Fruit fly (Drosophila melanogaster) whole organism, embryonic: ENCODE measurements around the gene CG15865.

Source experiments
- Adf1 ChIP-seq: fragments of 200-800 bp; sonication (Bioruptor generic); IDR thresholded peaks from 2 replicates; pipeline ENCODE4 v1.3.6; 2022; ENCODE audit warnings: missing biosample characterization, missing genetic modification characterization
- CG10321 ChIP-seq: fragments of 200-800 bp; sonication (Bioruptor generic); IDR thresholded peaks from 2 replicates; pipeline ENCODE4 v1.3.6; 2022; ENCODE audit warnings: missing biosample characterization, missing genetic modification characterization
- CG10366 ChIP-seq: fragments of 200-800 bp; sonication (Bioruptor generic); IDR thresholded peaks from 2 replicates; pipeline ENCODE4 v1.3.6; 2022; ENCODE audit warnings: missing biosample characterization, missing genetic modification characterization
- CG10543 ChIP-seq: fragments of 200-800 bp; sonication (Bioruptor generic); optimal IDR thresholded peaks from 3 replicates; lab custom pipeline; 2017; ENCODE audit warnings: missing biosample characterization, mild to moderate bottlenecking, missing genetic modification characterization, moderate library complexity
- CG10565 ChIP-seq: fragments of 200-800 bp; sonication (Bioruptor generic); optimal IDR thresholded peaks from 3 replicates; lab custom pipeline; 2016; ENCODE audit warnings: missing biosample characterization, mild to moderate bottlenecking, missing genetic modification characterization
- CG12659 ChIP-seq: fragments of 200-800 bp; sonication (Bioruptor generic); optimal IDR thresholded peaks from 3 replicates; lab custom pipeline; 2017; ENCODE audit warnings: mild to moderate bottlenecking, missing biosample characterization, missing genetic modification reagents, missing genetic modification characterization
- CG12942 ChIP-seq: fragments of 200-800 bp; sonication (Bioruptor generic); optimal IDR thresholded peaks from 3 replicates; lab custom pipeline; 2016; ENCODE audit warnings: missing biosample characterization, missing genetic modification characterization
- CG1529 ChIP-seq: fragments of 200-800 bp; sonication (Bioruptor generic); optimal IDR thresholded peaks from 3 replicates; lab custom pipeline; 2018; ENCODE audit warnings: missing biosample characterization, missing genetic modification characterization
- CG15514 ChIP-seq: fragments of 200-800 bp; sonication (Bioruptor generic); optimal IDR thresholded peaks from 3 replicates; lab custom pipeline; 2017; ENCODE audit warnings: missing biosample characterization, missing genetic modification characterization, mild to moderate bottlenecking, moderate library complexity, missing genetic modification reagents
- CG15601 ChIP-seq: fragments of 200-800 bp; sonication (Bioruptor generic); optimal IDR thresholded peaks from 3 replicates; lab custom pipeline; 2019; ENCODE audit warnings: missing biosample characterization, mild to moderate bottlenecking, missing genetic modification characterization, moderate library complexity
- CG1603 ChIP-seq: fragments of 200-800 bp; sonication (Bioruptor generic); optimal IDR thresholded peaks from 2 replicates; lab custom pipeline; 2019; ENCODE audit warnings: missing biosample characterization, mild to moderate bottlenecking, missing genetic modification characterization, moderate library complexity
- CG17385 ChIP-seq: fragments of 200-800 bp; sonication (Bioruptor generic); optimal IDR thresholded peaks from 3 replicates; lab custom pipeline; 2018; ENCODE audit warnings: missing biosample characterization, mild to moderate bottlenecking, missing genetic modification characterization
- CG31224 ChIP-seq: fragments of 200-800 bp; sonication (Bioruptor generic); IDR thresholded peaks from 2 replicates; pipeline ENCODE4 v1.3.6; 2022; ENCODE audit warnings: missing biosample characterization, missing genetic modification characterization
- CG31365 ChIP-seq: fragments of 200-800 bp; sonication (Bioruptor generic); optimal IDR thresholded peaks from 2 replicates; lab custom pipeline; 2018; ENCODE audit warnings: missing biosample characterization, mild to moderate bottlenecking, missing genetic modification characterization
- CG32772 ChIP-seq: fragments of 200-800 bp; sonication (Bioruptor generic); IDR thresholded peaks from 2 replicates; pipeline ENCODE4 v1.3.6; 2022; ENCODE audit warnings: missing biosample characterization, missing genetic modification characterization
- CG4854 ChIP-seq: fragments of 200-800 bp; sonication (Bioruptor generic); optimal IDR thresholded peaks from 2 replicates; lab custom pipeline; 2016; ENCODE audit warnings: missing biosample characterization, missing genetic modification characterization, inconsistent platforms
- CG5180 ChIP-seq: fragments of 200-800 bp; sonication (Bioruptor generic); optimal IDR thresholded peaks from 3 replicates; lab custom pipeline; 2017; ENCODE audit warnings: missing biosample characterization, missing genetic modification characterization, mild to moderate bottlenecking, moderate library complexity, missing genetic modification reagents
- CG6272 ChIP-seq: fragments of 200-800 bp; sonication (Bioruptor generic); IDR thresholded peaks from 2 replicates; pipeline ENCODE4 v1.3.6; 2022; ENCODE audit warnings: missing biosample characterization, missing genetic modification characterization
- CG7745 ChIP-seq: fragments of 200-800 bp; sonication (Bioruptor generic); optimal IDR thresholded peaks from 2 replicates; lab custom pipeline; 2018; ENCODE audit warnings: missing biosample characterization, mild to moderate bottlenecking, missing genetic modification characterization, moderate library complexity
- CG8924 ChIP-seq: fragments of 200-800 bp; optimal IDR thresholded peaks from 3 replicates; lab custom pipeline; 2019; ENCODE audit warnings: missing biosample characterization, mild to moderate bottlenecking, missing genetic modification characterization, moderate library complexity
- CG8944 ChIP-seq: fragments of 200-800 bp; sonication (Bioruptor generic); optimal IDR thresholded peaks from 3 replicates; lab custom pipeline; 2016; ENCODE audit warnings: missing biosample characterization, missing genetic modification characterization
- CG9609 ChIP-seq: fragments of 200-800 bp; sonication (Bioruptor generic); optimal IDR thresholded peaks from 3 replicates; lab custom pipeline; 2016; ENCODE audit warnings: missing biosample characterization, missing genetic modification characterization
- Camta ChIP-seq: fragments of 200-800 bp; sonication (Bioruptor generic); optimal IDR thresholded peaks from 2 replicates; lab custom pipeline; 2016; ENCODE audit warnings: missing biosample characterization, missing genetic modification characterization
- Dad ChIP-seq: fragments of 200-800 bp; sonication (Bioruptor generic); optimal IDR thresholded peaks from 3 replicates; lab custom pipeline; 2016; ENCODE audit warnings: missing biosample characterization, missing genetic modification characterization
- Doc2 ChIP-seq: fragments of 200-800 bp; sonication (Bioruptor generic); IDR thresholded peaks from 2 replicates; pipeline ENCODE4 v1.3.6; 2022; ENCODE audit warnings: missing biosample characterization, missing genetic modification characterization
- Dp ChIP-seq: fragments of 200-800 bp; sonication (Bioruptor generic); optimal IDR thresholded peaks from 2 replicates; lab custom pipeline; 2018; ENCODE audit warnings: missing biosample characterization, mild to moderate bottlenecking, missing genetic modification characterization, moderate library complexity
- E2f1 ChIP-seq: fragments of 200-800 bp; sonication (Bioruptor generic); IDR thresholded peaks from 2 replicates; pipeline ENCODE4 v1.3.6; 2022; ENCODE audit warnings: missing biosample characterization, missing genetic modification characterization
- E2f2 ChIP-seq: fragments of 200-800 bp; sonication (Bioruptor generic); IDR thresholded peaks from 2 replicates; pipeline ENCODE4 v1.3.6; 2022; ENCODE audit warnings: missing biosample characterization, missing genetic modification characterization
- Ets65A ChIP-seq: fragments of 200-800 bp; sonication (Bioruptor generic); peaks from one replicate; lab custom pipeline; 2016; ENCODE audit warnings: missing biosample characterization, missing genetic modification characterization
- Hmx ChIP-seq: fragments of 200-800 bp; sonication (Bioruptor generic); optimal IDR thresholded peaks from 2 replicates; lab custom pipeline; 2016; ENCODE audit warnings: missing biosample characterization, missing genetic modification characterization
- Lim3 ChIP-seq: fragments of 200-800 bp; sonication (Bioruptor generic); IDR thresholded peaks from 2 replicates; pipeline ENCODE4 v1.3.6; 2022; ENCODE audit warnings: missing biosample characterization, missing genetic modification characterization
- Nf-YC ChIP-seq: fragments of 200-800 bp; optimal IDR thresholded peaks from 3 replicates; lab custom pipeline; 2019; ENCODE audit warnings: missing biosample characterization, mild to moderate bottlenecking, missing genetic modification characterization, moderate library complexity
- Pdp1 ChIP-seq, 2 experiments: fragments of 200-800 bp; sonication (Bioruptor generic); optimal IDR thresholded peaks; 3 replicates each; lab custom pipeline; 2016; ENCODE audit warnings: missing biosample characterization in 2 of 2, missing genetic modification characterization in 2 of 2, mild to moderate bottlenecking in 1 of 2, moderate library complexity in 1 of 2
- Six4 ChIP-seq: fragments of 200-800 bp; sonication (Bioruptor generic); optimal IDR thresholded peaks from 2 replicates; lab custom pipeline; 2016; ENCODE audit warnings: missing biosample characterization, missing genetic modification characterization
- Sox100B ChIP-seq: fragments of 200-800 bp; sonication (Bioruptor generic); optimal IDR thresholded peaks from 3 replicates; lab custom pipeline; 2018; ENCODE audit warnings: missing biosample characterization, mild to moderate bottlenecking, missing genetic modification characterization
- cas ChIP-seq: fragments of 200-800 bp; sonication (Bioruptor generic); IDR thresholded peaks from 2 replicates; pipeline ENCODE4 v1.3.6; 2022; ENCODE audit warnings: missing biosample characterization, missing genetic modification characterization
- chif ChIP-seq, 2 experiments: fragments of 200-800 bp; sonication (Bioruptor generic); optimal IDR thresholded peaks; 3 replicates each; lab custom pipeline; 2016; ENCODE audit warnings: missing biosample characterization in 2 of 2, missing genetic modification characterization in 2 of 2
- chinmo ChIP-seq: fragments of 200-800 bp; sonication (Bioruptor generic); IDR thresholded peaks from 4 replicates; pipeline ENCODE4 v1.3.6; 2022; ENCODE audit warnings: missing biosample characterization, missing genetic modification characterization; ENCODE audit not compliant: partially characterized antibody
- ci ChIP-seq: fragments of 200-800 bp; sonication (Bioruptor generic); IDR thresholded peaks from 3 replicates; pipeline ENCODE4 v1.3.6; 2022; ENCODE audit warnings: missing biosample characterization, missing genetic modification characterization
- dpn ChIP-seq, 2 experiments: fragments of 200-800 bp; sonication (Bioruptor generic); optimal IDR thresholded peaks; 3 replicates each; lab custom pipeline; 2016; ENCODE audit warnings: missing biosample characterization in 2 of 2, missing genetic modification characterization in 2 of 2
- gt ChIP-seq: fragments of 200-800 bp; sonication (Bioruptor generic); IDR thresholded peaks from 2 replicates; pipeline ENCODE4 v1.3.6; 2022; ENCODE audit warnings: missing biosample characterization, missing genetic modification characterization
- her ChIP-seq: fragments of 200-800 bp; sonication (Bioruptor generic); optimal IDR thresholded peaks from 2 replicates; lab custom pipeline; 2016; ENCODE audit warnings: missing biosample characterization, missing genetic modification characterization
- odd ChIP-seq: fragments of 200-800 bp; sonication (Bioruptor generic); optimal IDR thresholded peaks from 2 replicates; lab custom pipeline; 2017; ENCODE audit warnings: missing biosample characterization, mild to moderate bottlenecking, missing genetic modification characterization
- org-1 ChIP-seq: fragments of 200-800 bp; sonication (Bioruptor generic); optimal IDR thresholded peaks from 2 replicates; lab custom pipeline; 2017; ENCODE audit warnings: missing biosample characterization, missing genetic modification characterization
- pfk ChIP-seq: fragments of 200-800 bp; sonication (Bioruptor generic); optimal IDR thresholded peaks from 2 replicates; lab custom pipeline; 2018; ENCODE audit warnings: missing biosample characterization, mild to moderate bottlenecking, missing genetic modification characterization, moderate library complexity
- pnt ChIP-seq: fragments of 200-800 bp; sonication (Bioruptor generic); optimal IDR thresholded peaks from 3 replicates; lab custom pipeline; 2016; ENCODE audit warnings: missing biosample characterization, missing genetic modification characterization
- pros ChIP-seq: fragments of 200-800 bp; sonication (Bioruptor generic); optimal IDR thresholded peaks from 3 replicates; lab custom pipeline; 2019; ENCODE audit warnings: missing biosample characterization, mild to moderate bottlenecking, missing genetic modification characterization, moderate library complexity
- pzg ChIP-seq: fragments of 200-800 bp; sonication (Bioruptor generic); optimal IDR thresholded peaks from 3 replicates; lab custom pipeline; 2018; ENCODE audit warnings: missing biosample characterization, mild to moderate bottlenecking, missing genetic modification characterization, moderate library complexity
- ranshi ChIP-seq: fragments of 200-800 bp; sonication (Bioruptor generic); IDR thresholded peaks from 2 replicates; pipeline ENCODE4 v1.3.6; 2022; ENCODE audit warnings: missing biosample characterization, missing genetic modification characterization
- scrt ChIP-seq: fragments of 200-800 bp; sonication (Bioruptor generic); optimal IDR thresholded peaks from 2 replicates; lab custom pipeline; 2018; ENCODE audit warnings: missing biosample characterization, mild to moderate bottlenecking, missing genetic modification characterization, moderate library complexity
- sens ChIP-seq: fragments of 200-800 bp; sonication (Bioruptor generic); peaks from one replicate; lab custom pipeline; 2016; ENCODE audit warnings: missing biosample characterization, missing genetic modification characterization
- sug ChIP-seq: fragments of 200-800 bp; optimal IDR thresholded peaks from 2 replicates; lab custom pipeline; 2019; ENCODE audit warnings: missing biosample characterization, mild to moderate bottlenecking, missing genetic modification characterization, moderate library complexity

The CG15865 gene

DNA sequence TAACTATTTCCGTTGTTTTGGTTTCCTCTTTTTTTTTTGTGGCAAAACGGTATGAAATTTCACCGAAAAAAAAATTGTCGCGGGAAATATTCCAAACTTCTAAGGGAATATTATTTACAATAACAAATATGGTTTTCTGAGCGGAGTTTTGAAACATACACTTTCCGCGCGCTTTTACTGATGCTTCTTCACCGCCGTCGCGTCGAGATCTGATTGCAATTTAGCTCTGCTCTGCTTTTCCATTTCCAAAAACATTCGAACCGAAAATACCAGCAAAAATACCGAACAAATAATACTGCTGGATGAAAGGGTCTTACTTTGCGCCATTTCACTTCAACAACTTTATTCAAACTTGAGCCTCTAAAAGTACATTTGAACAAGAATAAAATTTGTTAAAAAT lies 30.7 kb upstream of the CG15865 start, which contains the start of gene Septin4:
Gene Septin4 (minus strand): TSS at position 215 of the 400 bp plus-strand sequence.
- TF ChIP-seq gt (GFP tag; lab: Robert Waterston, UW) (no peak), CG17385 (peak; percentile 32), CG8924 (tag; lab: Kevin White, UChicago) (peak; percentile 21), E2f1 (no peak), CG31224 (GFP tag; lab: Robert Waterston, UW) (no peak), Pdp1 (GFP tag; optimal IDR thresholded peaks at IDR 0.05; lab: Kevin White, UChicago) (no peak), chinmo (GFP tag; lab: Robert Waterston, UW) (peak; percentile 65; the same call in 1 of the 4 replicates), Dad (GFP tag; lab: Kevin White, UChicago) (no peak), chif (GFP tag; optimal IDR thresholded peaks at IDR 0.05; lab: Kevin White, UChicago) (no peak), CG10543 (no peak), CG7745 (tag; lab: Kevin White, UChicago) (no peak), CG10565 (GFP tag; lab: Kevin White, UChicago) (no peak), pnt (GFP tag; lab: Kevin White, UChicago) (no peak), CG10366 (no peak), odd (GFP tag; lab: Kevin White, UChicago) (no peak), pzg (peak; percentile 36), Hmx (GFP tag; lab: Kevin White, UChicago) (no peak), Lim3 (GFP tag; lab: Robert Waterston, UW) (no peak), CG1529 (no peak), CG5180 (GFP tag; lab: Kevin White, UChicago) (peak; percentile 24), org-1 (GFP tag; lab: Kevin White, UChicago) (no peak), ci (GFP tag; lab: Robert Waterston, UW) (peak; percentile 28; the same call in 1 of the 3 replicates), CG12942 (GFP tag; lab: Kevin White, UChicago) (no peak), CG31365 (tag; lab: Kevin White, UChicago) (no peak), CG15514 (GFP tag; lab: Kevin White, UChicago) (peak; percentile 32), CG32772 (no peak), Adf1 (peak; percentile 20; the same call in 1 of the 2 replicates), pros (GFP tag; lab: Kevin White, UChicago) (no peak), sug (no peak), scrt (GFP tag; lab: Kevin White, UChicago) (no peak), ranshi (GFP tag; lab: Robert Waterston, UW) (no peak), Doc2 (no peak), Nf-YC (no peak), CG6272 (no peak), CG1603 (tag; lab: Kevin White, UChicago) (peak; percentile 19), Ets65A (GFP tag; lab: Kevin White, UChicago) (peak; percentile 56), cas (no peak), Six4 (no peak), CG10321 (GFP tag; lab: Robert Waterston, UW) (no peak), her (no peak), Dp (GFP tag; lab: Kevin White, UChicago) (peak; percentile 65), CG12659 (GFP tag; lab: Kevin White, UChicago) (peak; percentile 16), Sox100B (no peak), CG4854 (GFP tag; lab: Kevin White, UChicago) (no peak), dpn (GFP tag; optimal IDR thresholded peaks at IDR 0.05; lab: Kevin White, UChicago) (no peak), pfk (GFP tag; lab: Kevin White, UChicago) (no peak), Camta (GFP tag; lab: Kevin White, UChicago) (no peak), CG8944 (GFP tag; lab: Kevin White, UChicago) (no peak), sens (GFP tag; lab: Kevin White, UChicago) (peak; percentile 19), E2f2 (peak; percentile 67), CG9609 (GFP tag; lab: Kevin White, UChicago) (no peak), CG15601 (tag; lab: Kevin White, UChicago) (no peak)
